Fruit fly (Drosophila melanogaster) whole organism, adult: ENCODE results near the gene ex.
A peak's percentile ranks its signal among the peaks of the same experiment; 100 is the strongest.

ENCODE experiments used
- CG11617 ChIP-seq: fragments of 200-800 bp; sonication (Bioruptor generic); optimal IDR thresholded peaks from 2 replicates; lab custom pipeline; 2017; ENCODE audit warnings: mild to moderate bottlenecking, missing biosample characterization, missing genetic modification reagents, missing genetic modification characterization
- CG12768 ChIP-seq: fragments of 200-800 bp; sonication (Bioruptor generic); optimal IDR thresholded peaks from 2 replicates; lab custom pipeline; 2017; ENCODE audit warnings: missing biosample characterization, missing genetic modification characterization, mild to moderate bottlenecking, moderate library complexity, missing genetic modification reagents
- CG14711 ChIP-seq: fragments of 200-800 bp; sonication (Bioruptor generic); optimal IDR thresholded peaks from 2 replicates; lab custom pipeline; 2018; ENCODE audit warnings: missing biosample characterization, mild to moderate bottlenecking, missing genetic modification characterization, moderate library complexity
- CG1620 ChIP-seq: fragments of 200-800 bp; sonication (Bioruptor generic); optimal IDR thresholded peaks from 2 replicates; lab custom pipeline; 2016; ENCODE audit warnings: missing biosample characterization, missing genetic modification characterization
- CG33017 ChIP-seq: fragments of 200-800 bp; sonication (Bioruptor generic); optimal IDR thresholded peaks from 2 replicates; lab custom pipeline; 2018; ENCODE audit warnings: missing biosample characterization, mild to moderate bottlenecking, missing genetic modification characterization, moderate library complexity
- CG5204 ChIP-seq: fragments of 200-800 bp; sonication (Bioruptor generic); optimal IDR thresholded peaks from 2 replicates; lab custom pipeline; 2016; ENCODE audit warnings: missing biosample characterization, missing genetic modification characterization
- CG7045 ChIP-seq: fragments of 200-800 bp; sonication (Bioruptor generic); optimal IDR thresholded peaks from 2 replicates; lab custom pipeline; 2017; ENCODE audit warnings: missing biosample characterization, mild to moderate bottlenecking, missing genetic modification characterization
- CG7101 ChIP-seq: fragments of 200-800 bp; sonication (Bioruptor generic); optimal IDR thresholded peaks from 2 replicates; lab custom pipeline; 2018; ENCODE audit warnings: missing biosample characterization, mild to moderate bottlenecking, missing genetic modification characterization, moderate library complexity
- Clk ChIP-seq: fragments of 200-800 bp; sonication (Bioruptor generic); optimal IDR thresholded peaks from 2 replicates; lab custom pipeline; 2017; ENCODE audit warnings: missing biosample characterization, missing genetic modification characterization
- Crg-1 ChIP-seq: fragments of 200-800 bp; sonication (Bioruptor generic); optimal IDR thresholded peaks from 2 replicates; lab custom pipeline; 2016; ENCODE audit warnings: missing biosample characterization, missing genetic modification characterization
- Hr96 ChIP-seq: fragments of 200-800 bp; sonication (Bioruptor generic); optimal IDR thresholded peaks from 2 replicates; lab custom pipeline; 2016; ENCODE audit warnings: missing biosample characterization, missing genetic modification characterization
- Mnt ChIP-seq: fragments of 200-800 bp; sonication (Bioruptor generic); optimal IDR thresholded peaks from 2 replicates; lab custom pipeline; 2016; ENCODE audit warnings: missing biosample characterization, mild to moderate bottlenecking, missing genetic modification characterization
- bab1 ChIP-seq: fragments of 200-800 bp; sonication (Bioruptor generic); optimal IDR thresholded peaks from 3 replicates; lab custom pipeline; 2019; ENCODE audit warnings: missing biosample characterization, mild to moderate bottlenecking, missing genetic modification characterization, moderate library complexity
- cic ChIP-seq: fragments of 200-800 bp; sonication (Bioruptor generic); optimal IDR thresholded peaks from 2 replicates; lab custom pipeline; 2017; ENCODE audit warnings: missing biosample characterization, mild to moderate bottlenecking, missing genetic modification characterization, moderate library complexity
- cnc ChIP-seq, 2 experiments: fragments of >200 bp; optimal IDR thresholded peaks; 2 replicates each; lab custom pipeline; 2017
- kay ChIP-seq: fragments of 200-800 bp; sonication (Bioruptor generic); peaks from one replicate; lab custom pipeline; 2016; ENCODE audit warnings: missing biosample characterization, missing genetic modification characterization, borderline replicate concordance
- ovo ChIP-seq: fragments of 200-800 bp; sonication (Bioruptor generic); optimal IDR thresholded peaks from 2 replicates; lab custom pipeline; 2016; ENCODE audit warnings: missing biosample characterization, missing genetic modification characterization
- pad ChIP-seq: fragments of 200-800 bp; sonication (Bioruptor generic); optimal IDR thresholded peaks from 3 replicates; lab custom pipeline; 2017; ENCODE audit warnings: missing biosample characterization, missing genetic modification characterization, mild to moderate bottlenecking, moderate library complexity, missing genetic modification reagents
- tj ChIP-seq: fragments of 200-800 bp; sonication (Bioruptor generic); optimal IDR thresholded peaks from 3 replicates; lab custom pipeline; 2017; ENCODE audit warnings: missing biosample characterization, mild to moderate bottlenecking, missing genetic modification characterization, moderate library complexity
- toe ChIP-seq: fragments of 200-800 bp; sonication (Bioruptor generic); optimal IDR thresholded peaks from 2 replicates; lab custom pipeline; 2016; ENCODE audit warnings: missing biosample characterization, missing genetic modification characterization

ex gene

dm6 chr2L:487171-487570, 56.1 kb downstream of the ex start:
- TF ChIP-seq cic (no peak), CG33017 (tag; lab: Kevin White, UChicago) (no peak), CG5204 (GFP tag; lab: Kevin White, UChicago) (no peak)

- no peak for TF ChIP-seq Mnt
- TF ChIP-seq CG7045 (GFP tag; lab: Kevin White, UChicago), result peak; percentile 2
- TF ChIP-seq bab1 (GFP tag; lab: Kevin White, UChicago), result no peak
- TF ChIP-seq CG12768 (GFP tag; lab: Kevin White, UChicago), result peak; percentile 75
- TF ChIP-seq kay, result peak; percentile 91
- peak; percentile 11 for TF ChIP-seq toe (GFP tag; lab: Kevin White, UChicago)
- TF ChIP-seq CG7101 (tag; lab: Kevin White, UChicago), result no peak
These were observed 56.9 kb downstream of the ex start for dm6 chr2L:487719-488547.

dm6 chr2L:488548-489100, 57.6 kb downstream of the ex start:
- TF ChIP-seq ovo (no peak), bab1 (GFP tag; lab: Kevin White, UChicago) (no peak), CG33017 (tag; lab: Kevin White, UChicago) (no peak)

- peak; percentile 34 for TF ChIP-seq ovo
- peak; percentile 77 for TF ChIP-seq CG12768 (GFP tag; lab: Kevin White, UChicago)
- peak; percentile 54 for TF ChIP-seq CG33017 (tag; lab: Kevin White, UChicago)
- peak; percentile 63 for TF ChIP-seq CG7101 (tag; lab: Kevin White, UChicago)
- peak; percentile 38 for TF ChIP-seq tj (GFP tag; lab: Kevin White, UChicago)
- peak; percentile 80 for TF ChIP-seq CG1620 (GFP tag; lab: Kevin White, UChicago)
- peak; percentile 79 for TF ChIP-seq CG7045 (GFP tag; lab: Kevin White, UChicago)
- TF ChIP-seq bab1 (GFP tag; lab: Kevin White, UChicago), result peak; percentile 71
- peak; percentile 83 for TF ChIP-seq Hr96 (GFP tag; lab: Kevin White, UChicago)
- peak; percentile 54 for TF ChIP-seq CG11617 (GFP tag; lab: Kevin White, UChicago)
- TF ChIP-seq toe (GFP tag; lab: Kevin White, UChicago), result peak; percentile 34
- TF ChIP-seq cic, result peak; percentile 81
- TF ChIP-seq kay, result no peak
- TF ChIP-seq CG14711 (tag; lab: Kevin White, UChicago), result peak; percentile 47
- TF ChIP-seq Mnt, result peak; percentile 80
- TF ChIP-seq Clk (GFP tag; lab: Kevin White, UChicago), result peak; percentile 49
- no peak for TF ChIP-seq CG5204 (GFP tag; lab: Kevin White, UChicago)
- peak; percentile 52 for TF ChIP-seq Crg-1 (GFP tag; lab: Kevin White, UChicago)
- no peak for TF ChIP-seq cnc (optimal IDR thresholded peaks at IDR 0.05; lab: Kevin White, UChicago)
- peak; percentile 41 for TF ChIP-seq pad (GFP tag; lab: Kevin White, UChicago)
These were observed 59.4 kb downstream of the ex start for dm6 chr2L:490150-491095.

- TF ChIP-seq Hr96 (GFP tag; lab: Kevin White, UChicago) (no peak), CG7045 (GFP tag; lab: Kevin White, UChicago) (no peak), CG7101 (tag; lab: Kevin White, UChicago) (no peak), CG1620 (GFP tag; lab: Kevin White, UChicago) (no peak), Clk (GFP tag; lab: Kevin White, UChicago) (no peak), toe (GFP tag; lab: Kevin White, UChicago) (no peak), CG12768 (GFP tag; lab: Kevin White, UChicago) (no peak), pad (GFP tag; lab: Kevin White, UChicago) (no peak), CG14711 (tag; lab: Kevin White, UChicago) (no peak), cic (no peak), cnc (optimal IDR thresholded peaks at IDR 0.05; lab: Kevin White, UChicago) (no peak), Mnt (no peak), tj (GFP tag; lab: Kevin White, UChicago) (no peak), CG5204 (GFP tag; lab: Kevin White, UChicago) (no peak), ovo (no peak), bab1 (GFP tag; lab: Kevin White, UChicago) (no peak), CG33017 (tag; lab: Kevin White, UChicago) (no peak), kay (no peak)
These were observed 61.2 kb downstream of the ex start for dm6 chr2L:492225-492624.

- TF ChIP-seq Crg-1 (GFP tag; lab: Kevin White, UChicago), result no peak
- no peak for TF ChIP-seq cnc (optimal IDR thresholded peaks at IDR 0.05; lab: Kevin White, UChicago)
These were observed 62.2 kb downstream of the ex start for dm6 chr2L:493274-493673.
